Worm (Caenorhabditis elegans) whole organism, dauer: ENCODE measurements around the gene srb-3.

Experiments
- unc-62 ChIP-seq: sonication (generic microtip); optimal IDR thresholded peaks from 2 replicates; lab custom pipeline; 2017; ENCODE audit warnings: missing biosample characterization, missing genetic modification reagents, missing genetic modification characterization

srb-3 gene

ce11 chrII:5157525-5157924 lies 9.1 kb downstream of the srb-3 start, which contains the start of gene srb-13:
TSS of gene srb-13 (minus strand) at chrII:5157625.
- TF ChIP-seq unc-62 (GFP tag; lab: Kevin White, UChicago) = no peak

ce11 chrII:5156983-5157382 lies 9.7 kb downstream of the srb-3 start, which contains the start of gene msp-45:
TSS of gene msp-45 (minus strand) at chrII:5157083.
- TF ChIP-seq unc-62 (GFP tag; lab: Kevin White, UChicago) = no peak

- no peak for TF ChIP-seq unc-62 (GFP tag; lab: Kevin White, UChicago)
Observed at ce11 chrII:5154540-5154939, 12.1 kb downstream of the srb-3 start, which contains the start of gene srb-12. TSS of gene srb-12 (minus strand) at chrII:5154640.

- TF ChIP-seq unc-62 (GFP tag; lab: Kevin White, UChicago) = no peak
Observed at ce11 chrII:5150829-5151228, 15.8 kb downstream of the srb-3 start, which contains the start of gene srb-16. TSS of gene srb-16 (minus strand) at chrII:5150929.

- TF ChIP-seq unc-62 (GFP tag; lab: Kevin White, UChicago) = no peak
Observed at ce11 chrII:5148349-5148748, 18.3 kb downstream of the srb-3 start, which contains the start of gene F58A6.5. TSS of gene F58A6.5 (minus strand) at chrII:5148449.

- TF ChIP-seq unc-62 (GFP tag; lab: Kevin White, UChicago) = no peak
Observed at ce11 chrII:5142619-5143018, 24.0 kb downstream of the srb-3 start, which contains the start of gene F58A6.1. TSS of gene F58A6.1 (plus strand) at chrII:5142919.

- no peak for TF ChIP-seq unc-62 (GFP tag; lab: Kevin White, UChicago)
Observed at ce11 chrII:5141945-5142514, 24.6 kb downstream of the srb-3 start, which contains the start of gene nas-29. TSS of gene nas-29 (minus strand) at chrII:5142036.

- TF ChIP-seq unc-62 (GFP tag; lab: Kevin White, UChicago) = no peak
Observed at ce11 chrII:5136296-5136767, 30.3 kb downstream of the srb-3 start, which contains the start of gene F58A6.2. TSS of gene F58A6.2 (plus strand) at chrII:5136717.

ce11 chrII:5131800-5132199 lies 34.8 kb downstream of the srb-3 start:
- TF ChIP-seq unc-62 (GFP tag; lab: Kevin White, UChicago) = no peak

- no peak for TF ChIP-seq unc-62 (GFP tag; lab: Kevin White, UChicago)
Observed at ce11 chrII:5130081-5130480, 36.6 kb downstream of the srb-3 start, which contains the start of gene lgc-56. TSS of gene lgc-56 (plus strand) at chrII:5130381.

ce11 chrII:5120612-5121011 lies 46.0 kb downstream of the srb-3 start:
- no peak for TF ChIP-seq unc-62 (GFP tag; lab: Kevin White, UChicago)

ce11 chrII:5115733-5116132 lies 50.9 kb downstream of the srb-3 start, which contains the start of gene srsy-1:
TSS of gene srsy-1 (plus strand) at chrII:5116033.
- no peak for TF ChIP-seq unc-62 (GFP tag; lab: Kevin White, UChicago)
